Fruit fly (Drosophila melanogaster): Measurements from ENCODE around the gene CG12523.

CG12523 gene

dm6 chr3L:10849620-10850302 lies 48.8 kb downstream of the CG12523 start (continued):
- TF ChIP-seq CG30020 (tag; optimal IDR thresholded peaks at IDR 0.05) (peak; percentile 2), CG11093 (GFP tag; IDR thresholded peaks at IDR 0.05) (no peak), CG2199 (GFP tag; IDR thresholded peaks at IDR 0.05) (peak; percentile 93), CG1602 (GFP tag; optimal IDR thresholded peaks at IDR 0.05) (no peak), al (GFP tag; IDR thresholded peaks at IDR 0.05) (no peak), Xbp1 (GFP tag; optimal IDR thresholded peaks at IDR 0.05) (no peak), CG4820 (GFP tag; optimal IDR thresholded peaks at IDR 0.05) (no peak), row (GFP tag; IDR thresholded peaks at IDR 0.05) (peak; percentile 49; the same call in 2 of the 3 replicates), unpg (GFP tag; optimal IDR thresholded peaks at IDR 0.05) (peak; percentile 15), CG18476 (GFP tag; optimal IDR thresholded peaks at IDR 0.05) (no peak), nom (GFP tag; optimal IDR thresholded peaks at IDR 0.05) (no peak), CG31365 (tag; optimal IDR thresholded peaks at IDR 0.05) (no peak), Oli (tag; optimal IDR thresholded peaks at IDR 0.05) (peak; percentile 10), CG17385 (GFP tag; optimal IDR thresholded peaks at IDR 0.05) (no peak), Neu2 (GFP tag; optimal IDR thresholded peaks at IDR 0.05; ENCODE audit: borderline replicate concordance) (no peak), CG8388 (GFP tag; optimal IDR thresholded peaks at IDR 0.05) (peak; percentile 33), grn (GFP tag; optimal IDR thresholded peaks at IDR 0.05) (peak; percentile 3), grau (tag; optimal IDR thresholded peaks at IDR 0.05) (peak; percentile 42), CG11456 (GFP tag; IDR thresholded peaks at IDR 0.05) (no peak), zen2 (GFP tag; IDR thresholded peaks at IDR 0.05; ENCODE audit: partially characterized antibody) (no peak), ci (GFP tag; IDR thresholded peaks at IDR 0.05) (peak; percentile 47; the same call in 1 of the 3 replicates), jigr1 (GFP tag; IDR thresholded peaks at IDR 0.05) (no peak), salm (tag; optimal IDR thresholded peaks at IDR 0.05) (no peak), CG42726 (GFP tag; IDR thresholded peaks at IDR 0.05; ENCODE audit: partially characterized antibody) (no peak), NC2β (GFP tag; optimal IDR thresholded peaks at IDR 0.05) (no peak), Antp (GFP tag; optimal IDR thresholded peaks at IDR 0.05) (no peak), sd (tag; optimal IDR thresholded peaks at IDR 0.05) (peak; percentile 83), cg (GFP tag; optimal IDR thresholded peaks at IDR 0.05) (peak; percentile 70), vfl (GFP tag; optimal IDR thresholded peaks at IDR 0.05) (no peak), CG17186 (GFP tag; optimal IDR thresholded peaks at IDR 0.05) (no peak), odd (GFP tag; optimal IDR thresholded peaks at IDR 0.05) (no peak), CG34376 (GFP tag; optimal IDR thresholded peaks at IDR 0.05) (no peak), Nf-YA (GFP tag; IDR thresholded peaks at IDR 0.05) (no peak), YL-1 (GFP tag; optimal IDR thresholded peaks at IDR 0.05) (no peak), jing (GFP tag; optimal IDR thresholded peaks at IDR 0.05) (no peak), CG14860 (GFP tag; IDR thresholded peaks at IDR 0.05; ENCODE audit: partially characterized antibody) (no peak), shn (GFP tag; optimal IDR thresholded peaks at IDR 0.05) (no peak), CG10267 (tag; optimal IDR thresholded peaks at IDR 0.05) (peak; percentile 38), Asciz (GFP tag; optimal IDR thresholded peaks at IDR 0.05) (no peak), tna (GFP tag; IDR thresholded peaks at IDR 0.05; ENCODE audit: partially characterized antibody) (peak; percentile 35; the same call in 1 of the 2 replicates), Ada2b (GFP tag; IDR thresholded peaks at IDR 0.05) (no peak), dmrt99B (tag; optimal IDR thresholded peaks at IDR 0.05) (no peak), btn (GFP tag; optimal IDR thresholded peaks at IDR 0.05) (no peak), danr (GFP tag; IDR thresholded peaks at IDR 0.05) (no peak), zf30C (GFP tag; optimal IDR thresholded peaks at IDR 0.05) (peak; percentile 17), Sin3A (optimal IDR thresholded peaks at IDR 0.05) (no peak), Sry-δ (GFP tag; optimal IDR thresholded peaks at IDR 0.05) (peak; percentile 65), CG10462 (GFP tag; optimal IDR thresholded peaks at IDR 0.05) (no peak), Ssrp (tag; optimal IDR thresholded peaks at IDR 0.05) (peak; percentile 6), zen (tag; optimal IDR thresholded peaks at IDR 0.05) (peak; percentile 31)
